Worm (Caenorhabditis elegans) whole organism, L1 larva: ENCODE measurements around the gene ubc-6.

Source experiments
- C04F5.9 ChIP-seq: sonication (generic microtip); optimal IDR thresholded peaks from 2 replicates; lab custom pipeline; 2016; ENCODE audit warnings: missing genetic modification characterization, missing compliant biosample characterization
- C16A3.4 ChIP-seq: fragments of 150-350 bp; optimal IDR thresholded peaks from 2 replicates; lab custom pipeline; 2014; ENCODE audit warnings: missing biosample characterization, missing genetic modification characterization
- F16B12.6 ChIP-seq: fragments of 150-350 bp; optimal IDR thresholded peaks from 2 replicates; lab custom pipeline; 2014; ENCODE audit warnings: missing biosample characterization, missing genetic modification characterization
- Y116A8C.19 ChIP-seq: sonication (generic microtip); optimal IDR thresholded peaks from 2 replicates; lab custom pipeline; 2016; ENCODE audit warnings: missing compliant biosample characterization, missing genetic modification characterization, borderline replicate concordance
- alr-1 ChIP-seq: fragments of 200-800 bp; sonication (Bioruptor generic); optimal IDR thresholded peaks from 2 replicates; lab custom pipeline; 2018; ENCODE audit warnings: borderline replicate concordance, mild to moderate bottlenecking, missing genetic modification characterization, missing compliant biosample characterization
- aly-2 ChIP-seq: fragments of 150-350 bp; optimal IDR thresholded peaks from 2 replicates; lab custom pipeline; 2014; ENCODE audit warnings: missing biosample characterization, missing genetic modification characterization
- ama-1 ChIP-seq: fragments of 150-350 bp; optimal IDR thresholded peaks from 2 replicates; lab custom pipeline; 2014
- blmp-1 ChIP-seq: fragments of 150-350 bp; optimal IDR thresholded peaks from 2 replicates; lab custom pipeline; 2014; ENCODE audit warnings: missing biosample characterization, missing genetic modification characterization
- ceh-63 ChIP-seq: fragments of 200-800 bp; sonication (Bioruptor generic); optimal IDR thresholded peaks from 2 replicates; lab custom pipeline; 2018; ENCODE audit warnings: mild to moderate bottlenecking, missing genetic modification characterization, missing compliant biosample characterization
- ceh-88 ChIP-seq: fragments of 200-800 bp; sonication (Bioruptor generic); IDR thresholded peaks from 2 replicates; pipeline ENCODE4 v1.3.6; 2022; ENCODE audit warnings: missing genetic modification characterization, missing compliant biosample characterization
- ceh-90 ChIP-seq: sonication (generic microtip); optimal IDR thresholded peaks from 2 replicates; lab custom pipeline; 2016; ENCODE audit warnings: missing genetic modification characterization, missing compliant biosample characterization
- dpl-1 ChIP-seq, 3 experiments: fragments of 150-350 bp in 2 of 3; sonication (generic microtip) in 1 of 3; optimal IDR thresholded peaks; 2 replicates each; lab custom pipeline; 2014 to 2017; ENCODE audit warnings: missing biosample characterization in 3 of 3, missing genetic modification characterization in 3 of 3, missing genetic modification reagents in 3 of 3
- dsc-1 ChIP-seq: sonication (generic microtip); optimal IDR thresholded peaks from 2 replicates; lab custom pipeline; 2016; ENCODE audit warnings: mild to moderate bottlenecking, missing genetic modification characterization, missing compliant biosample characterization
- egl-13 ChIP-seq: sonication (generic microtip); optimal IDR thresholded peaks from 2 replicates; lab custom pipeline; 2016; ENCODE audit warnings: missing genotype, missing genetic modification reagents, missing genetic modification characterization, missing compliant biosample characterization
- egl-27 ChIP-seq, 2 experiments: fragments of 150-350 bp in 1 of 2; sonication (generic microtip); optimal IDR thresholded peaks; 3 replicates each; lab custom pipeline; 2017 to 2018; ENCODE audit warnings: missing biosample characterization in 2 of 2, missing genetic modification characterization in 2 of 2, missing genetic modification reagents in 2 of 2
- elt-2 ChIP-seq: sonication (generic microtip); optimal IDR thresholded peaks from 2 replicates; lab custom pipeline; 2016; ENCODE audit warnings: missing genetic modification characterization, mild to moderate bottlenecking, inconsistent platforms, missing compliant biosample characterization, missing genetic modification reagents
- ets-5 ChIP-seq: fragments of 200-800 bp; sonication (Bioruptor generic); IDR thresholded peaks from 2 replicates; pipeline ENCODE4 v1.3.6; 2022; ENCODE audit warnings: missing genetic modification characterization, missing compliant biosample characterization
- fkh-10 ChIP-seq: sonication (generic microtip); optimal IDR thresholded peaks from 2 replicates; lab custom pipeline; 2017; ENCODE audit warnings: missing biosample characterization, missing genetic modification reagents, missing genetic modification characterization
- grh-1 ChIP-seq: fragments of 200-800 bp; sonication (Bioruptor generic); IDR thresholded peaks from 2 replicates; pipeline ENCODE4 v1.3.6; 2022; ENCODE audit warnings: missing genetic modification reagents, missing genetic modification characterization, missing compliant biosample characterization
- hlh-4 ChIP-seq: sonication (generic microtip); optimal IDR thresholded peaks from 2 replicates; lab custom pipeline; 2016; ENCODE audit warnings: mild to moderate bottlenecking, missing genetic modification characterization, missing compliant biosample characterization
- hpl-2 ChIP-seq: fragments of 150-350 bp; optimal IDR thresholded peaks from 2 replicates; lab custom pipeline; 2014; ENCODE audit warnings: missing biosample characterization, missing genetic modification reagents, missing genetic modification characterization
- irx-1 ChIP-seq: sonication (generic microtip); optimal IDR thresholded peaks from 2 replicates; lab custom pipeline; 2016; ENCODE audit warnings: missing genetic modification characterization, missing compliant biosample characterization
- isw-1 ChIP-seq: fragments of 200-800 bp; sonication (Bioruptor generic); IDR thresholded peaks from 2 replicates; pipeline ENCODE4 v1.3.6; 2022; ENCODE audit warnings: missing genetic modification characterization, missing compliant biosample characterization
- jun-1 ChIP-seq: fragments of 150-350 bp; optimal IDR thresholded peaks from 2 replicates; lab custom pipeline; 2014; ENCODE audit warnings: missing biosample characterization, missing genetic modification reagents, missing genetic modification characterization
- lin-13 ChIP-seq: fragments of 150-350 bp; optimal IDR thresholded peaks from 2 replicates; lab custom pipeline; 2014; ENCODE audit warnings: missing biosample characterization, missing genetic modification reagents, missing genetic modification characterization
- lin-14 ChIP-seq: fragments of 200-800 bp; sonication (Bioruptor generic); optimal IDR thresholded peaks from 2 replicates; lab custom pipeline; 2018; ENCODE audit warnings: mild to moderate bottlenecking, missing genetic modification characterization, moderate library complexity, missing compliant biosample characterization
- lin-15B ChIP-seq: fragments of 150-350 bp; sonication (generic microtip); optimal IDR thresholded peaks from 3 replicates; lab custom pipeline; 2014; ENCODE audit warnings: missing biosample characterization, missing genetic modification characterization
- lin-35 ChIP-seq, 2 experiments: fragments of 150-350 bp; optimal IDR thresholded peaks; 2 replicates each; lab custom pipeline; 2014; ENCODE audit warnings: missing biosample characterization in 2 of 2, missing genetic modification characterization in 2 of 2, missing genetic modification reagents in 2 of 2
- lsy-2 ChIP-seq, 2 experiments: fragments of 150-350 bp; optimal IDR thresholded peaks; 2 replicates each; lab custom pipeline; 2014; ENCODE audit warnings: missing biosample characterization in 2 of 2, missing genetic modification characterization in 2 of 2
- mab-9 ChIP-seq: fragments of 200-800 bp; sonication (Bioruptor generic); IDR thresholded peaks from 2 replicates; pipeline ENCODE4 v1.3.6; 2022; ENCODE audit warnings: missing genetic modification reagents, missing genetic modification characterization, missing compliant biosample characterization
- mdl-1 ChIP-seq, 2 experiments: fragments of 150-350 bp; optimal IDR thresholded peaks; 2 replicates each; lab custom pipeline; 2014 to 2017; ENCODE audit warnings: missing biosample characterization in 2 of 2, missing genetic modification characterization in 2 of 2, inconsistent platforms in 1 of 2
- mep-1 ChIP-seq: fragments of 150-350 bp; optimal IDR thresholded peaks from 2 replicates; lab custom pipeline; 2014; ENCODE audit warnings: missing biosample characterization, missing genetic modification characterization
- nhr-11 ChIP-seq: fragments of 150-350 bp; optimal IDR thresholded peaks from 2 replicates; lab custom pipeline; 2014; ENCODE audit warnings: missing biosample characterization, missing genetic modification characterization
- nhr-20 ChIP-seq: sonication (generic microtip); optimal IDR thresholded peaks from 2 replicates; lab custom pipeline; 2016; ENCODE audit warnings: mild to moderate bottlenecking, missing genetic modification characterization, missing compliant biosample characterization
- nhr-237 ChIP-seq: fragments of 150-350 bp; optimal IDR thresholded peaks from 2 replicates; lab custom pipeline; 2014; ENCODE audit warnings: missing biosample characterization, missing genetic modification characterization
- nhr-71 ChIP-seq: sonication (generic microtip); optimal IDR thresholded peaks from 2 replicates; lab custom pipeline; 2016; ENCODE audit warnings: mild to moderate bottlenecking, missing genetic modification characterization, moderate library complexity, missing compliant biosample characterization
- nhr-84 ChIP-seq: sonication (generic microtip); optimal IDR thresholded peaks from 2 replicates; lab custom pipeline; 2017; ENCODE audit warnings: missing biosample characterization, missing genetic modification characterization
- nhr-85 ChIP-seq: sonication (generic microtip); peaks from one replicate; lab custom pipeline; 2016; ENCODE audit warnings: missing genetic modification characterization, inconsistent platforms, missing compliant biosample characterization
- nhr-90 ChIP-seq: sonication (generic microtip); optimal IDR thresholded peaks from 2 replicates; lab custom pipeline; 2016; ENCODE audit warnings: mild to moderate bottlenecking, missing genetic modification characterization, missing compliant biosample characterization; ENCODE audit not compliant: poor library complexity
- pag-3 ChIP-seq: sonication (generic microtip); optimal IDR thresholded peaks from 2 replicates; lab custom pipeline; 2017; ENCODE audit warnings: missing genetic modification characterization, mild to moderate bottlenecking, missing compliant biosample characterization, antibody characterized with exemption, borderline replicate concordance; ENCODE audit not compliant: insufficient read depth
- pqm-1 ChIP-seq: sonication (generic microtip); optimal IDR thresholded peaks from 3 replicates; lab custom pipeline; 2017; ENCODE audit warnings: missing biosample characterization, missing genetic modification characterization
- skn-1 ChIP-seq: fragments of 150-350 bp; optimal IDR thresholded peaks from 2 replicates; lab custom pipeline; 2014; ENCODE audit warnings: missing biosample characterization, missing genetic modification characterization
- snu-23 ChIP-seq: sonication (generic microtip); optimal IDR thresholded peaks from 2 replicates; lab custom pipeline; 2016; ENCODE audit warnings: missing genetic modification characterization, missing compliant biosample characterization
- sup-37 ChIP-seq: fragments of 200-800 bp; sonication (Bioruptor generic); optimal IDR thresholded peaks from 2 replicates; lab custom pipeline; 2018; ENCODE audit warnings: mild to moderate bottlenecking, missing genetic modification characterization, missing compliant biosample characterization
- swsn-7 ChIP-seq: sonication (generic microtip); optimal IDR thresholded peaks from 2 replicates; lab custom pipeline; 2016; ENCODE audit warnings: missing genetic modification characterization, missing compliant biosample characterization
- tbx-2 ChIP-seq: sonication (generic microtip); optimal IDR thresholded peaks from 2 replicates; lab custom pipeline; 2016; ENCODE audit warnings: missing genetic modification characterization, missing compliant biosample characterization
- unc-62 ChIP-seq: fragments of 150-350 bp; optimal IDR thresholded peaks from 2 replicates; lab custom pipeline; 2014; ENCODE audit warnings: missing biosample characterization, missing genetic modification reagents, missing genetic modification characterization
- vab-15 ChIP-seq: sonication (generic microtip); optimal IDR thresholded peaks from 2 replicates; lab custom pipeline; 2017; ENCODE audit warnings: missing genotype, mild to moderate bottlenecking, missing genetic modification characterization, missing compliant biosample characterization
- xbp-1 ChIP-seq: sonication (generic microtip); optimal IDR thresholded peaks from 2 replicates; lab custom pipeline; 2016; ENCODE audit warnings: missing genetic modification characterization, missing compliant biosample characterization
- zag-1 ChIP-seq: fragments of 150-350 bp; optimal IDR thresholded peaks from 2 replicates; lab custom pipeline; 2014; ENCODE audit warnings: missing biosample characterization, missing genetic modification characterization
- ztf-11 ChIP-seq, 2 experiments: sonication (generic microtip); optimal IDR thresholded peaks; 2 replicates each; lab custom pipeline; 2016 to 2017; ENCODE audit warnings: missing genetic modification characterization in 2 of 2, missing biosample characterization in 1 of 2, missing compliant biosample characterization in 1 of 2
- ztf-4 ChIP-seq: fragments of 150-350 bp; optimal IDR thresholded peaks from 2 replicates; lab custom pipeline; 2014; ENCODE audit warnings: missing biosample characterization, missing genetic modification characterization

Gene ubc-6

DNA sequence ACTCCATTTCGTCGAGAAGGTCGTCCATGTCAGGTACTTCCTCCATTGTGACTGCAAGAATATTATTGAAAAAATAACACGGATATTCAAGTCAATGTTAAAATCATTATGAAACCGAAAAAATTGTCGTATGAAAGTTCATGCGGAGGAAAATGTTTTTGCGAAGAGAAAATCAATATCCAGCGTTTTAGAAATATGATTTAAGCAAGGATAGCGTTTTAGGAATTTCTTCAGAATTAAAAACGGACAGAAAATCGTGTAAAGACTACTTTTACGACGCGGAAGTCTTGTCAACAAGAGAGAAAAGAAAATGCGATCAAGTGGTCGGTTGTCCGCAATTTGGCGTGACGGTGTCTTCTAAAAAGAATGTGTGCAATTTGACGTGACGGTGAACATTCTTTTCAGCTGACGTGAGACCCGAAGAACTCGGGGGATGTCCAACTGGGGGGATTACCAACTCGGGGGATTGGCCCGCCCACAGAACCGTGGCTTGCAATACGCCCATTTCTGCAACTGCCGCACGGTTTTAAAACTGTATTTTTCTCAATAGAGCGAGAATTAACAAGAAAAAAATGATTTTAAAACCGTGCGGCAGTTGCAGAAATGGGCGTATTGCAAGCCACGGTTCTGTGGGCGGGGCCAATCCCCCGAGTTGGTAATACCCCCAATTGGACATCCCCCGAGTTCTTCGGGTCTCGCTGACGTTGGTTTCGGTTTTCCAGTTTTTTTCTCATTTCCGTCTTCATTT is at the start of gene ubc-6, which contains the start of gene aka-1:
Gene ubc-6 (plus strand): TSS at position 701 of the 748 bp plus-strand sequence.
Gene aka-1 (minus strand): TSS at position 51 of the 748 bp plus-strand sequence.
- TF ChIP-seq ztf-11 (tag; optimal IDR thresholded peaks at IDR 0.05; lab: Kevin White, UChicago) = peak in 1 of 2 experiments; percentile 70
- no peak for TF ChIP-seq sup-37 (GFP tag; lab: Kevin White, UChicago)
- TF ChIP-seq mdl-1 (tag; optimal IDR thresholded peaks at IDR 0.05; lab: Kevin White, UChicago) = peak in 1 of 2 experiments; percentile 36
- peak; percentile 35 for TF ChIP-seq C04F5.9 (tag; lab: Kevin White, UChicago)
- peak; percentile 90 for TF ChIP-seq grh-1 (GFP tag; lab: Robert Waterston, UW)
- TF ChIP-seq lin-14 (GFP tag; lab: Kevin White, UChicago) = peak; percentile 87
- peak; percentile 80 to 84 for TF ChIP-seq lsy-2 (tag; optimal IDR thresholded peaks at IDR 0.05; lab: Kevin White, UChicago)
- TF ChIP-seq jun-1 = peak; percentile 78
- TF ChIP-seq vab-15 (tag; lab: Kevin White, UChicago) = no peak
- peak; percentile 61 for TF ChIP-seq lin-15B (tag; lab: Kevin White, UChicago)
- TF ChIP-seq ets-5 (GFP tag; lab: Robert Waterston, UW) = no peak
- peak; percentile 72 for TF ChIP-seq ceh-88
- peak; percentile 93 for TF ChIP-seq F16B12.6 (tag; lab: Kevin White, UChicago)
- peak; percentile 17 for TF ChIP-seq nhr-11
- TF ChIP-seq nhr-237 (tag; lab: Kevin White, UChicago) = no peak
- TF ChIP-seq blmp-1 (tag; lab: Kevin White, UChicago) = peak; percentile 49
- TF ChIP-seq hpl-2 (GFP tag; lab: Kevin White, UChicago) = no peak
- peak; percentile 56 to 71 (median 67) for TF ChIP-seq dpl-1 (GFP tag; optimal IDR thresholded peaks at IDR 0.05; lab: Kevin White, UChicago)
- peak; percentile 48 for TF ChIP-seq skn-1
- peak; percentile 58 for TF ChIP-seq fkh-10
- TF ChIP-seq tbx-2 (tag; lab: Kevin White, UChicago) = peak; percentile 86
- no peak for TF ChIP-seq ama-1 (lab: Kevin White, UChicago)
- TF ChIP-seq nhr-71 (tag; lab: Kevin White, UChicago) = peak; percentile 91
- TF ChIP-seq snu-23 = peak; percentile 89
- TF ChIP-seq swsn-7 = peak; percentile 79
- peak; percentile 54 for TF ChIP-seq lin-13
- peak; percentile 88 for TF ChIP-seq nhr-20 (tag; lab: Kevin White, UChicago)
- peak; percentile 93 for TF ChIP-seq nhr-85 (tag; lab: Kevin White, UChicago)
- peak; percentile 81 for TF ChIP-seq xbp-1 (tag; lab: Kevin White, UChicago)
- no peak for TF ChIP-seq pag-3 (tag; lab: Kevin White, UChicago)
- peak; percentile 68 for TF ChIP-seq egl-13 (tag; lab: Kevin White, UChicago)
- TF ChIP-seq dsc-1 = peak; percentile 66
- TF ChIP-seq Y116A8C.19 (tag; lab: Kevin White, UChicago) = no peak
- no peak for TF ChIP-seq aly-2 (tag; lab: Kevin White, UChicago)
- TF ChIP-seq elt-2 (tag; lab: Kevin White, UChicago) = peak; percentile 57
- peak; percentile 70 to 84 for TF ChIP-seq lin-35 (GFP tag; optimal IDR thresholded peaks at IDR 0.05; lab: Kevin White, UChicago)
- TF ChIP-seq unc-62 (GFP tag; lab: Kevin White, UChicago) = no peak
- no peak for TF ChIP-seq pqm-1 (tag; lab: Kevin White, UChicago)
- TF ChIP-seq ceh-90 (tag; lab: Kevin White, UChicago) = no peak
- no peak for TF ChIP-seq nhr-84 (tag; lab: Kevin White, UChicago)
- no peak for TF ChIP-seq egl-27 (tag; optimal IDR thresholded peaks at IDR 0.05; lab: Kevin White, UChicago)
- no peak for TF ChIP-seq zag-1 (tag; lab: Kevin White, UChicago)
- TF ChIP-seq ceh-63 (GFP tag; lab: Kevin White, UChicago) = no peak
- peak; percentile 8 for TF ChIP-seq ztf-4 (tag; lab: Kevin White, UChicago)
- peak; percentile 80 for TF ChIP-seq mep-1 (tag; lab: Kevin White, UChicago)
- TF ChIP-seq mab-9 (GFP tag; lab: Robert Waterston, UW) = peak; percentile 84
- TF ChIP-seq hlh-4 = no peak
- TF ChIP-seq irx-1 (tag; lab: Kevin White, UChicago) = peak; percentile 31
- TF ChIP-seq C16A3.4 = peak; percentile 78
- TF ChIP-seq isw-1 (GFP tag; lab: Robert Waterston, UW) = peak; percentile 84
- peak; percentile 91 for TF ChIP-seq nhr-90 (tag; lab: Kevin White, UChicago)
- no peak for TF ChIP-seq alr-1
